Fruit fly (Drosophila melanogaster): ENCODE results near the gene eIF5B.

The eIF5B gene

dm6 chr3L:3438473-3438872, 22.3 kb downstream of the eIF5B start (continued):
- peak; percentile 60 for TF ChIP-seq CG16863 (GFP tag; optimal IDR thresholded peaks at IDR 0.05)
- TF ChIP-seq CG6654 (GFP tag; optimal IDR thresholded peaks at IDR 0.05): peak; percentile 6
- peak; percentile 82 for TF ChIP-seq gsb-n (tag; optimal IDR thresholded peaks at IDR 0.05)
- no peak for TF ChIP-seq Sry-β (GFP tag; optimal IDR thresholded peaks at IDR 0.05)
- TF ChIP-seq CG8089 (GFP tag; optimal IDR thresholded peaks at IDR 0.05): peak; percentile 41
- TF ChIP-seq CG7786 (GFP tag; optimal IDR thresholded peaks at IDR 0.05): peak; percentile 10
- no peak for TF ChIP-seq Optix (GFP tag; IDR thresholded peaks at IDR 0.05)
- peak; percentile 59; the same call in 1 of the 3 replicates for TF ChIP-seq zfh1 (GFP tag; IDR thresholded peaks at IDR 0.05)
- peak; percentile 65 for TF ChIP-seq Xbp1 (GFP tag; optimal IDR thresholded peaks at IDR 0.05)
- no peak for TF ChIP-seq ERR (GFP tag; optimal IDR thresholded peaks at IDR 0.05)
- TF ChIP-seq CG1529 (GFP tag; optimal IDR thresholded peaks at IDR 0.05): peak; percentile 51
- TF ChIP-seq CG30020 (tag; optimal IDR thresholded peaks at IDR 0.05): peak; percentile 14
- TF ChIP-seq mam (GFP tag; optimal IDR thresholded peaks at IDR 0.05): peak; percentile 5
- peak; percentile 18 for TF ChIP-seq Mad (GFP tag; optimal IDR thresholded peaks at IDR 0.05)
- TF ChIP-seq vvl (GFP tag; IDR thresholded peaks at IDR 0.05): peak; percentile 71; the same call in 1 of the 2 replicates
- TF ChIP-seq stc (GFP tag; IDR thresholded peaks at IDR 0.05): 0 out of 2 replicates have a peak, but pooled peaks have one; percentile 37
- no peak for TF ChIP-seq pita (GFP tag; optimal IDR thresholded peaks at IDR 0.05)
- TF ChIP-seq kah (GFP tag; optimal IDR thresholded peaks at IDR 0.05): peak; percentile 29
- peak; percentile 34 for TF ChIP-seq CG12219 (GFP tag; optimal IDR thresholded peaks at IDR 0.05)
- peak; percentile 44 for TF ChIP-seq run (tag; optimal IDR thresholded peaks at IDR 0.05)
- TF ChIP-seq Blimp-1 (GFP tag; optimal IDR thresholded peaks at IDR 0.05): peak; percentile 80
- peak; percentile 10 for TF ChIP-seq Jarid2 (GFP tag; optimal IDR thresholded peaks at IDR 0.05)
- TF ChIP-seq CG15696 (tag; optimal IDR thresholded peaks at IDR 0.05): peak; percentile 81
- 0 out of 2 replicates have a peak, but pooled peaks have one; percentile 51 for TF ChIP-seq CG1024 (GFP tag; IDR thresholded peaks at IDR 0.05)
- peak; percentile 69 for TF ChIP-seq CG17385 (GFP tag; optimal IDR thresholded peaks at IDR 0.05)
- peak; percentile 49 for TF ChIP-seq cwo (GFP tag; optimal IDR thresholded peaks at IDR 0.05)
- peak; percentile 74 for TF ChIP-seq CG11695 (GFP tag; IDR thresholded peaks at IDR 0.05)
- no peak for TF ChIP-seq zen2 (GFP tag; IDR thresholded peaks at IDR 0.05; ENCODE audit: partially characterized antibody)
- peak; percentile 23 for TF ChIP-seq odd (GFP tag; optimal IDR thresholded peaks at IDR 0.05)
- TF ChIP-seq gem (tag; optimal IDR thresholded peaks at IDR 0.05): peak; percentile 90
- 0 out of 2 replicates have a peak, but pooled peaks have one; percentile 25 for TF ChIP-seq peb (GFP tag; IDR thresholded peaks at IDR 0.05)
- peak; percentile 9 for TF ChIP-seq CG33213 (GFP tag; optimal IDR thresholded peaks at IDR 0.05)
- TF ChIP-seq CG4424 (GFP tag; optimal IDR thresholded peaks at IDR 0.05): peak; percentile 74
- TF ChIP-seq kni (GFP tag; optimal IDR thresholded peaks at IDR 0.05): peak; percentile 19
- TF ChIP-seq sna (GFP tag; IDR thresholded peaks at IDR 0.05; ENCODE audit: partially characterized antibody): no peak
- TF ChIP-seq prd (optimal IDR thresholded peaks at IDR 0.05): no peak
- peak; percentile 84 for TF ChIP-seq prd (GFP tag; IDR thresholded peaks at IDR 0.05)
- TF ChIP-seq CG10462 (GFP tag; optimal IDR thresholded peaks at IDR 0.05): peak; percentile 58
- TF ChIP-seq CG31224 (GFP tag; IDR thresholded peaks at IDR 0.05): 0 out of 2 replicates have a peak, but pooled peaks have one; percentile 27
- TF ChIP-seq CG14667 (GFP tag; IDR thresholded peaks at IDR 0.05): peak; percentile 39; the same call in 1 of the 2 replicates
- no peak for TF ChIP-seq insv (GFP tag; optimal IDR thresholded peaks at IDR 0.05)
- no peak for TF ChIP-seq jing (GFP tag; optimal IDR thresholded peaks at IDR 0.05)
- TF ChIP-seq CG6683 (GFP tag; optimal IDR thresholded peaks at IDR 0.05): peak; percentile 49
- TF ChIP-seq Nf-YB (GFP tag; optimal IDR thresholded peaks at IDR 0.05): peak; percentile 53
- TF ChIP-seq bab2 (GFP tag; optimal IDR thresholded peaks at IDR 0.05): peak; percentile 30
- peak; percentile 60 for TF ChIP-seq CG10209 (GFP tag; optimal IDR thresholded peaks at IDR 0.05)
- peak; percentile 59 for TF ChIP-seq ATbp (GFP tag; optimal IDR thresholded peaks at IDR 0.05)
- peak; percentile 66 for TF ChIP-seq Hsf (GFP tag; optimal IDR thresholded peaks at IDR 0.05)
- TF ChIP-seq CG16815 (GFP tag; optimal IDR thresholded peaks at IDR 0.05): peak; percentile 57
- TF ChIP-seq CG14965 (GFP tag; optimal IDR thresholded peaks at IDR 0.05; ENCODE audit: borderline replicate concordance): no peak
